Worm (Caenorhabditis elegans): Measurements from ENCODE around the gene C14C10.1.

- TF ChIP-seq flt-1 (GFP tag; IDR thresholded peaks at IDR 0.05) (no peak), ztf-23 (GFP tag; IDR thresholded peaks at IDR 0.05) (no peak), tab-1 (GFP tag; IDR thresholded peaks at IDR 0.05) (no peak), klf-2 (GFP tag; conservative IDR thresholded peaks at IDR 0.05) (no peak), ztf-29 (GFP tag; IDR thresholded peaks at IDR 0.05) (no peak), cog-1 (tag; optimal IDR thresholded peaks at IDR 0.05) (no peak), med-1 (GFP tag; optimal IDR thresholded peaks at IDR 0.05; ENCODE audit: insufficient read depth) (no peak)
Observed at ce11 chrV:12542683-12543319, 45.3 kb upstream of the C14C10.1 start.

Measured in whole organism, midembryonic.